3 fruit fly cellular contexts compared by ENCODE assay signal in the genomic region with DNA sequence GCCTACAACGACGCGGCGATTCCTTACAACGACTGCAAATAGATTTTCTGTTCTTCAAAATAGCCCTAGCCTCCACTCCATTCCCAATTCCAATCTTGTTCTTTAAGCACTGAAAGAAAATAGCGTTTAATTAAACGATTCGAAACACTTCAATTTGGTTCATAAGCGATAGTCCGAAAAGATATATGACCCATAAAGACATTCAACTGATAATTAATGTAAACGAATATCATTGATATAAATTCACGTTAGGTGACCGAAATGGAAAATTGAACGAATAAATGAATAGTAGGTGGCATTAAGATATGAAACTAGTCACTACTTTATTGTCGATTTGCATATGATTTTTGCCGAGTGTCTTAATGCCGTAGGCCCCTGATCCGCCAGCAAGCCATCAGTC.
TF ChIP-seq lines count a peak whose summit lies in the region.

No protein-coding gene starts in this region.

- TF ChIP-seq CTCF in whole organism, embryonic (GFP tag; optimal IDR thresholded peaks at IDR 0.05; lab: Kevin White, UChicago): no peak

TF ChIP-seq in whole organism, embryonic, 481 proteins besides CTCF, POLR2A, EP300 and RAD21:
- no peak for TF ChIP-seq lbe (GFP tag; optimal IDR thresholded peaks at IDR 0.05; lab: Kevin White, UChicago)
- peak; percentile 11 for TF ChIP-seq nom (GFP tag; optimal IDR thresholded peaks at IDR 0.05; lab: Kevin White, UChicago)
- peak in 1 of 2 experiments; percentile 40 for TF ChIP-seq bsh (GFP tag; optimal IDR thresholded peaks at IDR 0.05; lab: Kevin White, UChicago)

TF ChIP-seq in whole organism, prepupa, 60 proteins besides CTCF, POLR2A, EP300 and RAD21 (continues in another document):
- no peak for TF ChIP-seq CG6792 (GFP tag; optimal IDR thresholded peaks at IDR 0.05; lab: Kevin White, UChicago)
- no peak for TF ChIP-seq CG34406 (GFP tag; optimal IDR thresholded peaks at IDR 0.05; lab: Kevin White, UChicago)
- no peak for TF ChIP-seq Blimp-1 (GFP tag; optimal IDR thresholded peaks at IDR 0.05; lab: Kevin White, UChicago)
- 0 out of 3 replicates have a peak, but pooled peaks have one; percentile 35 for TF ChIP-seq CG6163 (GFP tag; IDR thresholded peaks at IDR 0.05; lab: Robert Waterston, UW)
- TF ChIP-seq ss (GFP tag; optimal IDR thresholded peaks at IDR 0.05; lab: Kevin White, UChicago): peak; percentile 55 to 61
- no peak for TF ChIP-seq Smox (GFP tag; optimal IDR thresholded peaks at IDR 0.05; lab: Kevin White, UChicago)
- peak; percentile 57 for TF ChIP-seq spab (GFP tag; optimal IDR thresholded peaks at IDR 0.05; lab: Kevin White, UChicago)
- TF ChIP-seq Sox14 (GFP tag; optimal IDR thresholded peaks at IDR 0.05; lab: Kevin White, UChicago): peak; percentile 48
- TF ChIP-seq Eip78C (GFP tag; lab: Kevin White, UChicago): peak; percentile 88
- TF ChIP-seq CG32006 (GFP tag; optimal IDR thresholded peaks at IDR 0.05; lab: Kevin White, UChicago): peak; percentile 47
- no peak for TF ChIP-seq fd85E (GFP tag; optimal IDR thresholded peaks at IDR 0.05; lab: Kevin White, UChicago)
- TF ChIP-seq CG3919 (GFP tag; optimal IDR thresholded peaks at IDR 0.05; lab: Kevin White, UChicago): peak; percentile 30
- peak; percentile 8 for TF ChIP-seq CG9139 (GFP tag; optimal IDR thresholded peaks at IDR 0.05; lab: Kevin White, UChicago)
- peak; percentile 69 for TF ChIP-seq CG10669 (GFP tag; optimal IDR thresholded peaks at IDR 0.05; lab: Kevin White, UChicago)
- TF ChIP-seq CG4318 (GFP tag; optimal IDR thresholded peaks at IDR 0.05; lab: Kevin White, UChicago): no peak
- peak; percentile 58 for TF ChIP-seq CG10631 (GFP tag; optimal IDR thresholded peaks at IDR 0.05; lab: Kevin White, UChicago)
- TF ChIP-seq CG11902 (GFP tag; optimal IDR thresholded peaks at IDR 0.05; lab: Kevin White, UChicago): no peak
- no peak for TF ChIP-seq eg (GFP tag; IDR thresholded peaks at IDR 0.05; lab: Robert Waterston, UW)
- no peak for TF ChIP-seq esn (GFP tag; optimal IDR thresholded peaks at IDR 0.05; lab: Kevin White, UChicago)
- no peak for TF ChIP-seq CG11294 (GFP tag; IDR thresholded peaks at IDR 0.05; lab: Robert Waterston, UW)
- peak; percentile 24 for TF ChIP-seq OdsH (GFP tag; optimal IDR thresholded peaks at IDR 0.05; lab: Kevin White, UChicago)
- TF ChIP-seq CG1621 (tag; optimal IDR thresholded peaks at IDR 0.05; lab: Kevin White, UChicago): peak; percentile 51
- no peak for TF ChIP-seq Eip93F (GFP tag; optimal IDR thresholded peaks at IDR 0.05; lab: Kevin White, UChicago)
- TF ChIP-seq Met (GFP tag; optimal IDR thresholded peaks at IDR 0.05; lab: Kevin White, UChicago): no peak
- peak; percentile 66 for TF ChIP-seq fd59A (GFP tag; optimal IDR thresholded peaks at IDR 0.05; lab: Kevin White, UChicago)
- peak; percentile 24 to 43 for TF ChIP-seq salr (GFP tag; optimal IDR thresholded peaks at IDR 0.05; lab: Kevin White, UChicago)
- no peak for TF ChIP-seq CG16779 (tag; optimal IDR thresholded peaks at IDR 0.05; lab: Kevin White, UChicago)
- TF ChIP-seq pdm3 (GFP tag; optimal IDR thresholded peaks at IDR 0.05; lab: Kevin White, UChicago): peak; percentile 34
- TF ChIP-seq Eip75B (GFP tag; optimal IDR thresholded peaks at IDR 0.05; lab: Kevin White, UChicago): peak; percentile 56
- no peak for TF ChIP-seq Hr39 (GFP tag; optimal IDR thresholded peaks at IDR 0.05; lab: Kevin White, UChicago)
- no peak for TF ChIP-seq dac (GFP tag; optimal IDR thresholded peaks at IDR 0.05; lab: Kevin White, UChicago)
- TF ChIP-seq Sox15 (GFP tag; optimal IDR thresholded peaks at IDR 0.05; lab: Kevin White, UChicago): no peak
- TF ChIP-seq CG8119 (GFP tag; IDR thresholded peaks at IDR 0.05; lab: Robert Waterston, UW): 0 out of 3 replicates have a peak, but pooled peaks have one; percentile 15
- no peak for TF ChIP-seq CG6276 (GFP tag; optimal IDR thresholded peaks at IDR 0.05; lab: Kevin White, UChicago)
- TF ChIP-seq lz (GFP tag; optimal IDR thresholded peaks at IDR 0.05; lab: Kevin White, UChicago): no peak
- TF ChIP-seq CG3032 (tag; optimal IDR thresholded peaks at IDR 0.05; lab: Kevin White, UChicago): peak; percentile 80
- TF ChIP-seq fkh (GFP tag; optimal IDR thresholded peaks at IDR 0.05; lab: Kevin White, UChicago): no peak
- TF ChIP-seq Gug (GFP tag; IDR thresholded peaks at IDR 0.05; lab: Robert Waterston, UW): no peak
- peak; percentile 45 for TF ChIP-seq dsx (GFP tag; optimal IDR thresholded peaks at IDR 0.05; lab: Kevin White, UChicago; ENCODE audit: poor library complexity, severe bottlenecking)
- no peak for TF ChIP-seq Sox102F (GFP tag; optimal IDR thresholded peaks at IDR 0.05; lab: Kevin White, UChicago)
- peak; percentile 31 for TF ChIP-seq achi (GFP tag; optimal IDR thresholded peaks at IDR 0.05; lab: Kevin White, UChicago)
- no peak for TF ChIP-seq svp (GFP tag; lab: Kevin White, UChicago)

TF ChIP-seq in whole organism, pupa, 21 proteins besides CTCF, POLR2A, EP300 and RAD21:
- TF ChIP-seq EcR (GFP tag; optimal IDR thresholded peaks at IDR 0.05; lab: Kevin White, UChicago): no peak
- no peak for TF ChIP-seq Snoo (tag; optimal IDR thresholded peaks at IDR 0.05; lab: Kevin White, UChicago)
- peak; percentile 72 for TF ChIP-seq CG17806 (tag; optimal IDR thresholded peaks at IDR 0.05; lab: Kevin White, UChicago)
- TF ChIP-seq rn (GFP tag; IDR thresholded peaks at IDR 0.05; lab: Robert Waterston, UW): no peak
- no peak for TF ChIP-seq CG10348 (GFP tag; IDR thresholded peaks at IDR 0.05; lab: Robert Waterston, UW)
- TF ChIP-seq CG8159 (tag; optimal IDR thresholded peaks at IDR 0.05; lab: Kevin White, UChicago): peak; percentile 80
- TF ChIP-seq CG12605 (GFP tag; IDR thresholded peaks at IDR 0.05; lab: Robert Waterston, UW): no peak
- TF ChIP-seq fd96Ca (GFP tag; IDR thresholded peaks at IDR 0.05; lab: Robert Waterston, UW): no peak
- TF ChIP-seq CG34367 (tag; optimal IDR thresholded peaks at IDR 0.05; lab: Kevin White, UChicago): peak; percentile 70
- peak; percentile 74 for TF ChIP-seq CG9948 (tag; optimal IDR thresholded peaks at IDR 0.05; lab: Kevin White, UChicago)
- peak; percentile 77 for TF ChIP-seq CG15710 (tag; optimal IDR thresholded peaks at IDR 0.05; lab: Kevin White, UChicago)
- peak; percentile 14 for TF ChIP-seq Pif1B (GFP tag; optimal IDR thresholded peaks at IDR 0.05; lab: Kevin White, UChicago)
- no peak for TF ChIP-seq CG4496 (GFP tag; IDR thresholded peaks at IDR 0.05; lab: Robert Waterston, UW)
- no peak for TF ChIP-seq D1 (tag; optimal IDR thresholded peaks at IDR 0.05; lab: Kevin White, UChicago)
- TF ChIP-seq CG32121 (GFP tag; IDR thresholded peaks at IDR 0.05; lab: Robert Waterston, UW): no peak
- TF ChIP-seq gl (tag; optimal IDR thresholded peaks at IDR 0.05; lab: Kevin White, UChicago): peak; percentile 23
- TF ChIP-seq Ets98B (GFP tag; IDR thresholded peaks at IDR 0.05; lab: Robert Waterston, UW): no peak
- TF ChIP-seq CG13204 (GFP tag; optimal IDR thresholded peaks at IDR 0.05; lab: Kevin White, UChicago): no peak
- TF ChIP-seq CG8301 (tag; optimal IDR thresholded peaks at IDR 0.05; lab: Kevin White, UChicago): peak; percentile 54
- peak; percentile 42 for TF ChIP-seq Pif1A (GFP tag; optimal IDR thresholded peaks at IDR 0.05; lab: Kevin White, UChicago)
- peak; percentile 67 for TF ChIP-seq CG14655 (GFP tag; optimal IDR thresholded peaks at IDR 0.05; lab: Kevin White, UChicago)
